Worm (Caenorhabditis elegans): ENCODE results near the gene Y51A2B.9.

Gene Y51A2B.9

DNA sequence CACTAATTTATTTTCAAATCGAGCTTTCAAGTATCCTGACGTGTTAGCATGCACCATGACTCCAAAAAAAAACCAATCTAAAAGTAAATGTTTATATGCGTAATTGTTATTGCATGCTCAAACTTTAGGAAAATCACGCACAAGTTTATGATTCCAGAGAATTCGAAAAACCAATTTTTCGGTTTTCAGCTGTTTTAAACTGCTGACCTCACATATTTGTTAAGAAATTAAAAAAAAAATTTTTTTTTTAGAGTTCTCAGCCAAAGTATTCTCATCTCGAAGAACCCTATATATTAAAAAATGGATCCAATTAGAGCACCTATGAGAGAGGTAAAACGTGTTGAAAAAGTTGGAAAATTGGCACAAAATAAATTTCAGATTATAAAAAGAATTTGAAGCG lies 21.4 kb downstream of the Y51A2B.9 start, which contains the start of gene Y51A2B.2:
Gene Y51A2B.2 (plus strand): TSS at position 301 of the 400 bp plus-strand sequence.
- TF ChIP-seq bed-2 (GFP tag; IDR thresholded peaks at IDR 0.05), result no peak
- TF ChIP-seq akir-1 (GFP tag; optimal IDR thresholded peaks at IDR 0.05), result no peak
- TF ChIP-seq lin-35 (GFP tag; optimal IDR thresholded peaks at IDR 0.05), result no peak
- no peak for TF ChIP-seq xnd-1 (tag; optimal IDR thresholded peaks at IDR 0.05)
- no peak for TF ChIP-seq nfyb-1 (GFP tag; IDR thresholded peaks at IDR 0.05)
- TF ChIP-seq lag-1 (GFP tag; IDR thresholded peaks at IDR 0.05), result no peak
- no peak for TF ChIP-seq nhr-90 (tag; optimal IDR thresholded peaks at IDR 0.05)
- TF ChIP-seq ZK185.1 (tag; optimal IDR thresholded peaks at IDR 0.05; ENCODE audit: poor library complexity, severe bottlenecking), result no peak
- no peak for TF ChIP-seq F37B4.10 (GFP tag; IDR thresholded peaks at IDR 0.05)

DNA sequence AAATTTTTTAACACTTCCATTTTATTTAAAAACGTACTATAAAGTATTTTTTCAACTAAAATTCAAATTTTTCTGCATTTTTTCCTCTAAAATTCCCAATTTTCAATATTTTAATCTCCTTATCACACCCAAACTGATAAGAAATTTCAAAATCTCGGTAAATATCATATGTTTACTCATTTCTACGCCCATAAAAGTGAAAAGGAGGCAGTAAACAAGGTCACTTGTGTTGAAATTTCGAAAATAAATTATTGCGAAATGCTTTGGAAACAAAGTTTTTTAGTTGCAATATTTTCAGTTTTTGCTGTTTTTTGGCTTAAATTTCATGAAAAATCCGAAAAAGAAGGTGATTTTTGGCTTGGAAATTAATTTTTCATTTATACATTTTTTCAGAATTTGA lies 24.0 kb downstream of the Y51A2B.9 start, which contains the start of gene C08E8.4:
Gene C08E8.4 (plus strand): TSS at position 268 of the 400 bp plus-strand sequence.
- TF ChIP-seq snpc-4 (GFP tag; optimal IDR thresholded peaks at IDR 0.05), result no peak
- no peak for TF ChIP-seq snpc-4 (tag; optimal IDR thresholded peaks at IDR 0.05)
- TF ChIP-seq cebp-1 (GFP tag; IDR thresholded peaks at IDR 0.05), result peak; percentile 89
- TF ChIP-seq cebp-1 (tag; optimal IDR thresholded peaks at IDR 0.05), result peak; percentile 97

- TF ChIP-seq lin-35 (GFP tag; optimal IDR thresholded peaks at IDR 0.05), result no peak
- no peak for TF ChIP-seq zim-3 (tag; optimal IDR thresholded peaks at IDR 0.05)
- no peak for TF ChIP-seq ztf-28 (GFP tag; IDR thresholded peaks at IDR 0.05)
- no peak for TF ChIP-seq cebp-2 (GFP tag; IDR thresholded peaks at IDR 0.05)
- no peak for TF ChIP-seq efl-1 (GFP tag; optimal IDR thresholded peaks at IDR 0.05)
- TF ChIP-seq tbp1 (GFP tag; optimal IDR thresholded peaks at IDR 0.05), result peak; percentile 75
- TF ChIP-seq F57C9.4 (tag; optimal IDR thresholded peaks at IDR 0.05), result no peak
- TF ChIP-seq F57A8.1 (GFP tag; optimal IDR thresholded peaks at IDR 0.05), result no peak
- TF ChIP-seq madf-8 (GFP tag; conservative IDR thresholded peaks at IDR 0.05), result no peak
- no peak for TF ChIP-seq T26A5.8 (tag; optimal IDR thresholded peaks at IDR 0.05)
- no peak for TF ChIP-seq lin-26 (GFP tag; IDR thresholded peaks at IDR 0.05)
- no peak for TF ChIP-seq hmg-1.2 (GFP tag; IDR thresholded peaks at IDR 0.05)
- TF ChIP-seq rpc-1 (optimal IDR thresholded peaks at IDR 0.05), result peak; percentile 43
- TF ChIP-seq rpc-1 (tag; optimal IDR thresholded peaks at IDR 0.05), result peak; percentile 57
- TF ChIP-seq ceh-27 (GFP tag; optimal IDR thresholded peaks at IDR 0.05), result no peak
- TF ChIP-seq F22D6.2 (tag; optimal IDR thresholded peaks at IDR 0.05), result no peak
- no peak for TF ChIP-seq nfya-2 (GFP tag; IDR thresholded peaks at IDR 0.05)
- TF ChIP-seq ceh-58 (GFP tag; IDR thresholded peaks at IDR 0.05), result no peak
- peak; percentile 30 for TF ChIP-seq B0261.1 (tag; optimal IDR thresholded peaks at IDR 0.05)
- no peak for TF ChIP-seq rcor-1 (GFP tag; IDR thresholded peaks at IDR 0.05)
- TF ChIP-seq F33H1.4 (GFP tag; IDR thresholded peaks at IDR 0.05), result no peak
- no peak for TF ChIP-seq lin-40 (tag; optimal IDR thresholded peaks at IDR 0.05)
- TF ChIP-seq nfya-1 (tag; optimal IDR thresholded peaks at IDR 0.05; ENCODE audit: borderline replicate concordance, insufficient read depth), result no peak
Measured at ce11 chrV:18371028-18371427, 24.5 kb downstream of the Y51A2B.9 start.

DNA sequence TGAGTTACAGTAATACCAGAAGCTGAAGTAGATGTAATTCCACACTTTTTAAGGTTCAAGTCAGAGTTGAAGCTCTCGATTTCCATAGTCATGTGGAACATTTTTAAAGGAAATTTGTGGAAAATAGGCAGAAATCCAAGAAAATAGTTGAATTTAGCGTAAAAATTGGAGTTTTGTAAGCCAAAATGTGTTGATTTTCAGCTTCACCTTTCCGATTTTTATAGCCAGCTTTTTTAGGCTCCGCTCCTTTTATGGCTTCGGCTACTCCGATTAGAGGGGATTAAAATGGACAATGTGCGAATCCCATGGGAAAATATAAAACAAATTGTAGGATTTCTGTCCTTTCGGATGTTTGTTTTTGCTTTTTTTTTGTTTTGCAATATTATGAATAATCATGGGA lies 27.2 kb downstream of the Y51A2B.9 start, which contains the start of gene C08E8.6:
Gene C08E8.6 (minus strand): TSS at position 101 of the 400 bp plus-strand sequence.
- TF ChIP-seq F39B2.1 (GFP tag; IDR thresholded peaks at IDR 0.05) (no peak), zim-3 (tag; optimal IDR thresholded peaks at IDR 0.05) (no peak), ztf-6 (GFP tag; IDR thresholded peaks at IDR 0.05) (no peak), ztf-3 (GFP tag; optimal IDR thresholded peaks at IDR 0.05) (no peak), madf-8 (GFP tag; conservative IDR thresholded peaks at IDR 0.05) (no peak), ztf-18 (tag; optimal IDR thresholded peaks at IDR 0.05) (no peak), bed-1 (GFP tag; IDR thresholded peaks at IDR 0.05) (no peak), nhr-90 (tag; optimal IDR thresholded peaks at IDR 0.05) (no peak), unc-62 (GFP tag; optimal IDR thresholded peaks at IDR 0.05) (no peak)

Measured in whole organism, young adult.